Worm (Caenorhabditis elegans) whole organism, mixed stage, embryonic: ENCODE measurements around the gene fipr-6.

Experiments
- M03D4.4 ChIP-seq: sonication (generic microtip); optimal IDR thresholded peaks from 2 replicates; lab custom pipeline; 2017; ENCODE audit warnings: mild to moderate bottlenecking, missing genetic modification characterization, missing compliant biosample characterization
- bed-3 ChIP-seq: fragments of 200-800 bp; sonication (Bioruptor generic); optimal IDR thresholded peaks from 3 replicates; lab custom pipeline; 2018; ENCODE audit warnings: mild to moderate bottlenecking, missing genetic modification characterization, moderate library complexity, missing compliant biosample characterization
- blmp-1 ChIP-seq: fragments of 150-350 bp; optimal IDR thresholded peaks from 2 replicates; lab custom pipeline; 2014; ENCODE audit warnings: missing biosample characterization, missing genetic modification characterization
- ceh-43 ChIP-seq: fragments of 200-800 bp; sonication (Bioruptor generic); optimal IDR thresholded peaks from 2 replicates; lab custom pipeline; 2018; ENCODE audit warnings: mild to moderate bottlenecking, missing genetic modification characterization, moderate library complexity, missing compliant biosample characterization
- ceh-83 ChIP-seq: fragments of 200-800 bp; sonication (Bioruptor generic); optimal IDR thresholded peaks from 2 replicates; lab custom pipeline; 2018; ENCODE audit warnings: mild to moderate bottlenecking, missing genetic modification characterization, missing compliant biosample characterization
- ces-1 ChIP-seq: fragments of 150-350 bp; optimal IDR thresholded peaks from 2 replicates; lab custom pipeline; 2014; ENCODE audit warnings: missing biosample characterization, missing genetic modification reagents, missing genetic modification characterization
- cnd-1 ChIP-seq: fragments of 200-800 bp; sonication (Bioruptor generic); optimal IDR thresholded peaks from 2 replicates; lab custom pipeline; 2018; ENCODE audit warnings: mild to moderate bottlenecking, missing genetic modification characterization, missing compliant biosample characterization
- drap-1 ChIP-seq: fragments of 200-800 bp; sonication (Bioruptor generic); optimal IDR thresholded peaks from 3 replicates; lab custom pipeline; 2018; ENCODE audit warnings: mild to moderate bottlenecking, missing genetic modification characterization, missing compliant biosample characterization
- elt-1 ChIP-seq: sonication (generic microtip); optimal IDR thresholded peaks from 2 replicates; lab custom pipeline; 2017; ENCODE audit warnings: missing genetic modification characterization, mild to moderate bottlenecking, missing compliant biosample characterization, antibody characterized with exemption, moderate library complexity, borderline replicate concordance; ENCODE audit not compliant: insufficient read depth
- elt-3 ChIP-seq: fragments of 150-350 bp; optimal IDR thresholded peaks from 2 replicates; lab custom pipeline; 2014; ENCODE audit warnings: missing biosample characterization, missing genetic modification characterization
- flh-1 ChIP-seq: fragments of 200-800 bp; sonication (Bioruptor generic); optimal IDR thresholded peaks from 2 replicates; lab custom pipeline; 2018; ENCODE audit warnings: mild to moderate bottlenecking, missing genetic modification characterization, moderate library complexity, missing compliant biosample characterization
- ham-2 ChIP-seq: fragments of 200-800 bp; sonication (Bioruptor generic); optimal IDR thresholded peaks from 2 replicates; lab custom pipeline; 2018; ENCODE audit warnings: mild to moderate bottlenecking, missing genetic modification characterization, missing compliant biosample characterization
- hlh-1 ChIP-seq: fragments of 150-350 bp; optimal IDR thresholded peaks from 2 replicates; lab custom pipeline; 2014; ENCODE audit warnings: missing biosample characterization, missing genetic modification reagents, missing genetic modification characterization
- lin-32 ChIP-seq: fragments of 200-800 bp; sonication (Bioruptor generic); optimal IDR thresholded peaks from 2 replicates; lab custom pipeline; 2018; ENCODE audit warnings: mild to moderate bottlenecking, missing genetic modification characterization, missing compliant biosample characterization
- lsy-2 ChIP-seq: fragments of 150-350 bp; optimal IDR thresholded peaks from 2 replicates; lab custom pipeline; 2014; ENCODE audit warnings: missing biosample characterization, missing genetic modification characterization
- mab-5 ChIP-seq: fragments of 150-350 bp; optimal IDR thresholded peaks from 2 replicates; lab custom pipeline; 2014; ENCODE audit warnings: missing biosample characterization, missing genetic modification characterization
- mep-1 ChIP-seq: fragments of 150-350 bp; optimal IDR thresholded peaks from 2 replicates; lab custom pipeline; 2017; ENCODE audit warnings: missing biosample characterization, missing genetic modification reagents, missing genetic modification characterization, inconsistent platforms
- nhr-12 ChIP-seq: fragments of 150-350 bp; optimal IDR thresholded peaks from 2 replicates; lab custom pipeline; 2014; ENCODE audit warnings: missing biosample characterization, missing genetic modification characterization
- nhr-2 ChIP-seq: fragments of 150-350 bp; optimal IDR thresholded peaks from 2 replicates; lab custom pipeline; 2014; ENCODE audit warnings: missing biosample characterization, missing genetic modification characterization
- nhr-237 ChIP-seq: fragments of 150-350 bp; optimal IDR thresholded peaks from 2 replicates; lab custom pipeline; 2014; ENCODE audit warnings: missing biosample characterization, missing genetic modification characterization
- nhr-76 ChIP-seq: sonication (generic microtip); optimal IDR thresholded peaks from 2 replicates; lab custom pipeline; 2017; ENCODE audit warnings: missing biosample characterization, missing genetic modification characterization
- pha-4 ChIP-seq: fragments of 150-350 bp; optimal IDR thresholded peaks from 2 replicates; lab custom pipeline; 2018; ENCODE audit warnings: missing biosample characterization, missing genetic modification reagents, missing genetic modification characterization
- sptf-1 ChIP-seq: sonication (generic microtip); optimal IDR thresholded peaks from 2 replicates; lab custom pipeline; 2017; ENCODE audit warnings: mild to moderate bottlenecking, missing genetic modification characterization, moderate library complexity, missing compliant biosample characterization
- tbx-8 ChIP-seq: fragments of 200-800 bp; sonication (Bioruptor generic); optimal IDR thresholded peaks from 2 replicates; lab custom pipeline; 2018; ENCODE audit warnings: mild to moderate bottlenecking, missing genetic modification characterization, moderate library complexity, missing compliant biosample characterization
- unc-120 ChIP-seq: sonication (generic microtip); optimal IDR thresholded peaks from 2 replicates; lab custom pipeline; 2017; ENCODE audit warnings: missing genetic modification characterization, missing compliant biosample characterization; ENCODE audit not compliant: poor library complexity, severe bottlenecking
- unc-39 ChIP-seq: fragments of 150-350 bp; optimal IDR thresholded peaks from 2 replicates; lab custom pipeline; 2014; ENCODE audit warnings: missing biosample characterization, missing genetic modification characterization
- zip-8 ChIP-seq: fragments of 150-350 bp; optimal IDR thresholded peaks from 2 replicates; lab custom pipeline; 2014; ENCODE audit warnings: missing biosample characterization, missing genetic modification characterization
- ztf-11 ChIP-seq: fragments of 150-350 bp; optimal IDR thresholded peaks from 2 replicates; lab custom pipeline; 2014; ENCODE audit warnings: missing biosample characterization, missing genetic modification characterization

The fipr-6 gene

DNA sequence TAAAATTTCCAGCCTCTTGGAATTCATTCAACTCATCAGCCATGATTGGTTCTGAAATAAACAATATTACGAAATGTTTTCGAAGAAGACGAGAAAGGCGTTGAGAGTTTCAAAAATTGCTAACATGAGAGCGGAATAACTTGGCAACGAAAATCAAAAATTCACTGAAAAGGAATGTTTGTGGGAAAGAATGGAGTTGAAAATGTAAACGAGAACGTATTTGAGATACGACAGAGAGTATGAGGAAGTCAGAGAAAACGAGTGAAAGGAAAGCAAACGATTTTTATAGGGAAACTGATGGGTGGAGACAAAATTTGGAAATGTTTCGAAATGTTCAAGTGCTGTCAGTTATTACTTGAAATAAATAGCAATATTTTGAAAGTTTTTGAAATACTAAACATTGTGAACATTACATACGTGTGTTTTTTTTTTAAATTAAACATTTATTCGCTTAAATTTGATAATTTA is 24.0 kb downstream of the fipr-6 start, which contains the start of gene rop-1:
TSS of gene rop-1 (minus strand) at position 51 of the 468 bp plus-strand sequence.
- TF ChIP-seq mab-5 (tag; lab: Kevin White, UChicago) (no peak), ceh-43 (GFP tag; lab: Kevin White, UChicago) (no peak), ztf-11 (tag; lab: Kevin White, UChicago) (no peak), unc-39 (tag; lab: Kevin White, UChicago) (no peak), flh-1 (GFP tag; lab: Kevin White, UChicago) (no peak), lsy-2 (tag; lab: Kevin White, UChicago) (no peak), lin-32 (GFP tag; lab: Kevin White, UChicago) (no peak), nhr-2 (tag; lab: Kevin White, UChicago) (no peak), M03D4.4 (no peak)

DNA sequence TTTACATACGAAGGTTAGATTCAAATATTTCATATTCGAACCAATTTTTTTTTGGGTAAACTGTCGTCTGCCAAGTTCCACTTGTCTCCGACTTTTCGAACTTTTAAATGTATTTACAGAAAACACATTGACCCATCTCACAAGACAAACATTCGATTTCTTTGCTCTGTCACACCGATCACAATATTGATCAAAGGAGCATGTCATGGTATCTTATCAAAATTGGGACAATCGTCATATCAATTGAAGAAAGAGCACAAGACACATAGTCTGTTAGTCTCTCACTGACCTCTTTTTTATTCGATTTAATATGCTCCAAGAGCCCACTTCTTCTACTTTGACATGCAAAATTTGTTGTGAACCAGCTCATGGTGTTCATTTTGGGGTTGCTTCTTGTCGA is 25.0 kb downstream of the fipr-6 start, which contains the start of gene nhr-232:
TSS of gene nhr-232 (plus strand) at position 121 of the 400 bp plus-strand sequence.
- no peak for TF ChIP-seq unc-39 (tag; lab: Kevin White, UChicago)

DNA sequence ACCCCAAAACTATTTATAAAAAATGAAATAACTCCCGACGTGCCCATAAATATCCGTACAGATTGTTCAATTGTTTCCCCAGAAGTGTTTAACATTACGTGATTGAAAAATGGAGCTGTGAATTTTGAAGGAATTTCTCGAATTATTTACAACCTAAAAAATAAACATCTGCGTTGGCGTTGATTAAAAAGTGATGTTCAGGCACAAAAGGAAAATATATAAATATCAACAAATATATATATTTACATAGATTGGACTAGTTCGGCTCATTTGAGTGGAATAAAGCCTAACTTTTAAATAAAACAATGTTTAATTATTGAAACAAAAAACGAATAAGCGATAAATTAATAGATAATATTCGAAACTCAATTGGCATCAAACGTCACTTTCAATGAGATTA is 29.4 kb downstream of the fipr-6 start, which contains the start of gene sri-18:
TSS of gene sri-18 (minus strand) at position 101 of the 400 bp plus-strand sequence.
- no peak for TF ChIP-seq elt-1 (tag; lab: Kevin White, UChicago)
- no peak for TF ChIP-seq bed-3
- TF ChIP-seq cnd-1 (tag; lab: Kevin White, UChicago), result no peak
- no peak for TF ChIP-seq tbx-8 (GFP tag; lab: Kevin White, UChicago)
- TF ChIP-seq sptf-1, result no peak
- TF ChIP-seq pha-4 (tag; lab: Kevin White, UChicago), result no peak
- no peak for TF ChIP-seq nhr-12 (tag; lab: Kevin White, UChicago)
- no peak for TF ChIP-seq unc-120
- TF ChIP-seq nhr-237, result no peak
- TF ChIP-seq hlh-1 (tag; lab: Kevin White, UChicago), result no peak
- TF ChIP-seq nhr-76 (tag; lab: Kevin White, UChicago), result no peak
- TF ChIP-seq M03D4.4, result no peak
- no peak for TF ChIP-seq zip-8 (tag; lab: Kevin White, UChicago)
- no peak for TF ChIP-seq elt-3 (tag; lab: Kevin White, UChicago)
- no peak for TF ChIP-seq nhr-2 (tag; lab: Kevin White, UChicago)
- TF ChIP-seq blmp-1 (tag; lab: Kevin White, UChicago), result no peak
- TF ChIP-seq drap-1 (GFP tag; lab: Kevin White, UChicago), result no peak
- no peak for TF ChIP-seq ham-2 (GFP tag; lab: Kevin White, UChicago)

DNA sequence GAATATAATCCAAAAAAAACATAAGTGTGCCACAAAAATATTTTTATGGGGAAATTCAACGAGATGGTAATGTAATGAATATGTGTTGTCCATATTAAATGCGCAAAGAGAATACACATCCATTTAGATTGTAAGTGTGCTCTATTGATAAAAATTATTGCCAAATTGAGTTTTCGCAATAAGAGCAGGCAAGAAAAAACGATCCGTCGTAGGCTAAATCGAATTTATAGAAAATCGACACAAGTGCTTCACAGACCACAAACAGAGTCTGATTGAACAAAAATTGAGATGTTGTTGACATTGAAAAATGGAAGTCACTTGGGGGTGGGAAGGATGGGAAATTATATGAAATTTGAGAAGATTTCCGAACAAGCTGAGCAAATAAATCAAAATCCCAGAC is 34.0 kb downstream of the fipr-6 start:
- no peak for TF ChIP-seq hlh-1 (tag; lab: Kevin White, UChicago)
- TF ChIP-seq ceh-83 (GFP tag; lab: Kevin White, UChicago), result no peak
- peak; percentile 52 for TF ChIP-seq ces-1 (GFP tag; lab: Kevin White, UChicago)
- TF ChIP-seq sptf-1, result no peak

DNA sequence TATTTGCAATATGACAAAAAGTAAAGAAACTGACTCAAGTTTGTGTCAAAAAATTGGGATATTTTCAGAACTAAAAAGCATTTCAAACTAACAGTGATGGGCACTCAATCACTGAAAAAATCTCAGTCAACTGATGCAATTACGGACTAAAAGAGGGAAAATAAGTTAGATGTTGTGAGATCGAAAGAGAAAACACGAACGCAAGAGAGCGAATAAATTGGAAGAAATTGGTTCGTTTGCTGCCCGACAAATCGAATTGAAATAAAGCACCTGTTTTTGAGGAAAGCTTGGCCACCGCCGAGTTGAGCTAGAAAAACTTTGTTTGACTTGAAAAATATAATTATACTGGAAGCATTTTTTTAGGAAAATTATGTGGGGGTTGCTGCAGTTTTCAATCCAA is 35.0 kb downstream of the fipr-6 start:
- TF ChIP-seq lin-32 (GFP tag; lab: Kevin White, UChicago) (no peak), ces-1 (GFP tag; lab: Kevin White, UChicago) (peak; percentile 67)

DNA sequence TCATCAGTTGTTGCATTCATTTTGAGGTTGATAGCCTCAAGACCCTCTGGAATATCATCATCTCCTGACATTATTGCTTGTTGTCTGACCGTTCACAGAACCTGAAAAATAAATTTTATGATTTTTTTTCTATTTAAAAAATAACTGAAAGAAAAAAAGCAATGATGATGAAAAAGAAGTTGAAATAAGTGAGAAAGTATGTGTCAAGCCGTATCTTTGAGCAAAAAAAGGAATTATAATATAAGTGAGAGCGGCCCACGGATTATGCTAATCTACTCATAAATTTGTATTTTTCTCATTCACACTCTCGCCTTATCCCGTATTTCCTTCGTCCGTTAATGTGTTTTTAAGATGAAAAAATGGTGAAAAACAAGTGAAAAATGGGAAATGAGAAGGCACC is 39.2 kb downstream of the fipr-6 start, which contains the start of gene ric-4:
TSS of gene ric-4 (minus strand) at position 101 of the 400 bp plus-strand sequence.
- peak; percentile 2 for TF ChIP-seq ces-1 (GFP tag; lab: Kevin White, UChicago)
- no peak for TF ChIP-seq blmp-1 (tag; lab: Kevin White, UChicago)

DNA sequence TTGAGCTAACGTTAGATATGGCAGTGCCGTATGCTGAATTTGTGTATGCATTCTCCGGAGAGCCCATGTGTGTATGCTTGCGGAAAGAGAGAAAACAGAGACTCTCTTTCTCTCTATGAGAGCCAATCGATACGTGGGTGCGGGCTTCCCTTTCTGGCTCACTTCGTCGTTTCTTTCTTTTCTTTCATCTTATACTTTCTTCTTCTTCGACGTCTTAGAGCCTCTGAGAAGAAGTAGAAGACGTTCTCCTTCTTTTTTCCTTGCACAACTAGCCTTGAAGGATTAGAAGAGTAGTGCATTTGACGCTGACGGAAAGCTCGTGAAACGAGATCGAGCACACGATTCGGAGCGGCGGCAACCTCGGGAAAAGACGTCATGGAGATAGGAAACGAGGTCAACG is 42.8 kb downstream of the fipr-6 start:
- TF ChIP-seq cnd-1 (tag; lab: Kevin White, UChicago) (no peak), mep-1 (peak; percentile 51), ces-1 (GFP tag; lab: Kevin White, UChicago) (peak; percentile 61), bed-3 (no peak)
- TF ChIP-seq, all 35 proteins: peak for 2
